Fruit fly (Drosophila melanogaster) whole organism, prepupa: ENCODE measurements around the gene Bub1.

Experiments used
- CG10631 ChIP-seq: fragments of 200-800 bp; sonication (Bioruptor generic); optimal IDR thresholded peaks from 2 replicates; lab custom pipeline; 2016; ENCODE audit warnings: missing biosample characterization, missing genetic modification characterization
- CG10669 ChIP-seq: fragments of 200-800 bp; sonication (Bioruptor generic); optimal IDR thresholded peaks from 3 replicates; lab custom pipeline; 2018; ENCODE audit warnings: missing biosample characterization, mild to moderate bottlenecking, missing genetic modification characterization, moderate library complexity
- CG11294 ChIP-seq: fragments of 200-800 bp; sonication (Bioruptor generic); IDR thresholded peaks from 2 replicates; pipeline ENCODE4 v1.3.6; 2022; ENCODE audit warnings: missing biosample characterization, missing genetic modification characterization
- CG11762 ChIP-seq: fragments of 200-800 bp; sonication (Bioruptor generic); optimal IDR thresholded peaks from 3 replicates; lab custom pipeline; 2016; ENCODE audit warnings: missing biosample characterization, missing genetic modification characterization; ENCODE audit not compliant: insufficient read depth
- CG11902 ChIP-seq: fragments of 200-800 bp; sonication (Bioruptor generic); optimal IDR thresholded peaks from 3 replicates; lab custom pipeline; 2016; ENCODE audit warnings: missing biosample characterization, missing genetic modification characterization
- CG15336 ChIP-seq: fragments of 200-800 bp; sonication (Bioruptor generic); IDR thresholded peaks from 2 replicates; pipeline ENCODE4 v1.3.6; 2022; ENCODE audit warnings: missing biosample characterization, missing genetic modification characterization
- CG1621 ChIP-seq: fragments of 200-800 bp; sonication (Bioruptor generic); optimal IDR thresholded peaks from 3 replicates; lab custom pipeline; 2018; ENCODE audit warnings: missing biosample characterization, mild to moderate bottlenecking, missing genetic modification characterization
- CG16779 ChIP-seq: fragments of 200-800 bp; sonication (Bioruptor generic); optimal IDR thresholded peaks from 3 replicates; lab custom pipeline; 2017; ENCODE audit warnings: missing biosample characterization, mild to moderate bottlenecking, missing genetic modification characterization
- CG3032 ChIP-seq: fragments of 200-800 bp; optimal IDR thresholded peaks from 2 replicates; lab custom pipeline; 2019; ENCODE audit warnings: missing biosample characterization, mild to moderate bottlenecking, missing genetic modification characterization, moderate library complexity
- CG34406 ChIP-seq: fragments of 200-800 bp; sonication (Bioruptor generic); optimal IDR thresholded peaks from 3 replicates; lab custom pipeline; 2016; ENCODE audit warnings: missing biosample characterization, missing genetic modification characterization
- CG3919 ChIP-seq: fragments of 200-800 bp; sonication (Bioruptor generic); optimal IDR thresholded peaks from 3 replicates; lab custom pipeline; 2016; ENCODE audit warnings: missing biosample characterization, missing genetic modification characterization
- CG6163 ChIP-seq: fragments of 200-800 bp; sonication (Bioruptor generic); IDR thresholded peaks from 3 replicates; pipeline ENCODE4 v1.3.6; 2022; ENCODE audit warnings: missing biosample characterization, missing genetic modification characterization
- CG6276 ChIP-seq: fragments of 200-800 bp; sonication (Bioruptor generic); optimal IDR thresholded peaks from 2 replicates; lab custom pipeline; 2017; ENCODE audit warnings: missing biosample characterization, mild to moderate bottlenecking, missing genetic modification characterization
- CG6792 ChIP-seq: fragments of 200-800 bp; sonication (Bioruptor generic); optimal IDR thresholded peaks from 3 replicates; lab custom pipeline; 2016; ENCODE audit warnings: missing biosample characterization, missing genetic modification characterization
- CG6854 ChIP-seq: fragments of 200-800 bp; sonication (Bioruptor generic); optimal IDR thresholded peaks from 2 replicates; lab custom pipeline; 2017; ENCODE audit warnings: missing biosample characterization, mild to moderate bottlenecking, missing genetic modification characterization
- CG7368 ChIP-seq: fragments of 200-800 bp; sonication (Bioruptor generic); optimal IDR thresholded peaks from 3 replicates; lab custom pipeline; 2016; ENCODE audit warnings: missing biosample characterization, missing genetic modification characterization
- CG8319 ChIP-seq: fragments of 200-800 bp; sonication (Bioruptor generic); optimal IDR thresholded peaks from 3 replicates; lab custom pipeline; 2016; ENCODE audit warnings: missing biosample characterization, missing genetic modification characterization
- CG8632 ChIP-seq: fragments of 200-800 bp; sonication (Bioruptor generic); optimal IDR thresholded peaks from 3 replicates; lab custom pipeline; 2016; ENCODE audit warnings: missing biosample characterization, missing genetic modification characterization
- CG9139 ChIP-seq: fragments of 200-800 bp; sonication (Bioruptor generic); optimal IDR thresholded peaks from 3 replicates; lab custom pipeline; 2017; ENCODE audit warnings: missing biosample characterization, mild to moderate bottlenecking, missing genetic modification characterization
- Eip75B ChIP-seq: fragments of 200-800 bp; sonication (Bioruptor generic); optimal IDR thresholded peaks from 3 replicates; lab custom pipeline; 2016; ENCODE audit warnings: missing biosample characterization, missing genetic modification characterization
- Eip78C ChIP-seq: fragments of 200-800 bp; sonication (Bioruptor generic); peaks from one replicate; lab custom pipeline; 2016; ENCODE audit warnings: missing biosample characterization, missing genetic modification characterization
- Eip93F ChIP-seq: fragments of 200-800 bp; sonication (Bioruptor generic); optimal IDR thresholded peaks from 2 replicates; lab custom pipeline; 2016; ENCODE audit warnings: missing biosample characterization, mild to moderate bottlenecking, missing genetic modification characterization
- Ets21C ChIP-seq: fragments of 200-800 bp; sonication (Bioruptor generic); optimal IDR thresholded peaks from 3 replicates; lab custom pipeline; 2016; ENCODE audit warnings: missing biosample characterization, missing genetic modification characterization
- Ets96B ChIP-seq: fragments of 200-800 bp; optimal IDR thresholded peaks from 2 replicates; lab custom pipeline; 2019; ENCODE audit warnings: missing biosample characterization, mild to moderate bottlenecking, missing genetic modification characterization, moderate library complexity
- Gug ChIP-seq: fragments of 200-800 bp; sonication (Bioruptor generic); IDR thresholded peaks from 2 replicates; pipeline ENCODE4 v1.3.6; 2022; ENCODE audit warnings: missing biosample characterization, missing genetic modification characterization
- Hr38 ChIP-seq: sonication (Bioruptor generic); optimal IDR thresholded peaks from 2 replicates; lab custom pipeline; 2016; ENCODE audit warnings: missing biosample characterization, missing genetic modification characterization
- Hr39 ChIP-seq: fragments of 200-800 bp; sonication (Bioruptor generic); optimal IDR thresholded peaks from 2 replicates; lab custom pipeline; 2016; ENCODE audit warnings: missing biosample characterization, missing genetic modification characterization
- Hr4 ChIP-seq: fragments of 200-800 bp; sonication (Bioruptor generic); optimal IDR thresholded peaks from 3 replicates; lab custom pipeline; 2016; ENCODE audit warnings: missing biosample characterization, missing genetic modification characterization
- Lpt ChIP-seq: fragments of 200-800 bp; sonication (Bioruptor generic); optimal IDR thresholded peaks from 3 replicates; lab custom pipeline; 2016; ENCODE audit warnings: missing biosample characterization, missing genetic modification characterization
- Met ChIP-seq: fragments of 200-800 bp; sonication (Bioruptor generic); optimal IDR thresholded peaks from 3 replicates; lab custom pipeline; 2016; ENCODE audit warnings: missing biosample characterization, missing genetic modification characterization
- OdsH ChIP-seq: fragments of 200-800 bp; sonication (Bioruptor generic); optimal IDR thresholded peaks from 3 replicates; lab custom pipeline; 2016; ENCODE audit warnings: missing biosample characterization, missing genetic modification characterization
- Sox102F ChIP-seq: fragments of 200-800 bp; sonication (Bioruptor generic); optimal IDR thresholded peaks from 2 replicates; lab custom pipeline; 2016; ENCODE audit warnings: missing biosample characterization, mild to moderate bottlenecking, missing genetic modification characterization
- Sox14 ChIP-seq: fragments of 200-800 bp; sonication (Bioruptor generic); optimal IDR thresholded peaks from 3 replicates; lab custom pipeline; 2016; ENCODE audit warnings: missing biosample characterization, missing genetic modification characterization
- achi ChIP-seq: fragments of 200-800 bp; sonication (Bioruptor generic); optimal IDR thresholded peaks from 3 replicates; lab custom pipeline; 2016; ENCODE audit warnings: missing biosample characterization, missing genetic modification characterization
- acj6 ChIP-seq: fragments of 200-800 bp; sonication (Bioruptor generic); optimal IDR thresholded peaks from 3 replicates; lab custom pipeline; 2016; ENCODE audit warnings: missing biosample characterization, missing genetic modification characterization
- cyc ChIP-seq: fragments of 200-800 bp; sonication (Bioruptor generic); optimal IDR thresholded peaks from 3 replicates; lab custom pipeline; 2016; ENCODE audit warnings: missing biosample characterization, missing genetic modification characterization
- dsx ChIP-seq: fragments of 200-800 bp; optimal IDR thresholded peaks from 3 replicates; lab custom pipeline; 2019; ENCODE audit warnings: missing biosample characterization, mild to moderate bottlenecking, missing genetic modification characterization, moderate library complexity; ENCODE audit not compliant: poor library complexity, severe bottlenecking
- eg ChIP-seq: fragments of 200-800 bp; sonication (Bioruptor generic); IDR thresholded peaks from 3 replicates; pipeline ENCODE4 v1.3.6; 2022; ENCODE audit warnings: missing biosample characterization, missing genetic modification characterization
- esn ChIP-seq: fragments of 200-800 bp; sonication (Bioruptor generic); optimal IDR thresholded peaks from 2 replicates; lab custom pipeline; 2016; ENCODE audit warnings: missing biosample characterization, mild to moderate bottlenecking, missing genetic modification characterization, moderate library complexity
- fd59A ChIP-seq: fragments of 200-800 bp; sonication (Bioruptor generic); optimal IDR thresholded peaks from 2 replicates; lab custom pipeline; 2017; ENCODE audit warnings: missing biosample characterization, mild to moderate bottlenecking, missing genetic modification characterization, missing genetic modification reagents
- fd85E ChIP-seq: fragments of 200-800 bp; sonication (Bioruptor generic); optimal IDR thresholded peaks from 3 replicates; lab custom pipeline; 2016; ENCODE audit warnings: missing biosample characterization, missing genetic modification characterization
- net ChIP-seq: fragments of 200-800 bp; sonication (Bioruptor generic); optimal IDR thresholded peaks from 3 replicates; lab custom pipeline; 2016; ENCODE audit warnings: missing biosample characterization, missing genetic modification characterization
- pdm3 ChIP-seq: fragments of 200-800 bp; sonication (Bioruptor generic); optimal IDR thresholded peaks from 3 replicates; lab custom pipeline; 2016; ENCODE audit warnings: missing biosample characterization, missing genetic modification characterization
- salr ChIP-seq, 2 experiments: fragments of 200-800 bp; sonication (Bioruptor generic); optimal IDR thresholded peaks; 3 replicates each; lab custom pipeline; 2016 to 2018; ENCODE audit warnings: missing biosample characterization in 2 of 2, missing genetic modification characterization in 2 of 2, mild to moderate bottlenecking in 1 of 2
- ss ChIP-seq, 2 experiments: fragments of 200-800 bp; sonication (Bioruptor generic); optimal IDR thresholded peaks; 2 replicates in 1 of 2; 3 replicates in 1 of 2; lab custom pipeline; 2017 to 2018; ENCODE audit warnings: mild to moderate bottlenecking in 2 of 2, missing biosample characterization in 2 of 2, missing genetic modification characterization in 2 of 2, moderate library complexity in 1 of 2
- svp ChIP-seq: fragments of 200-800 bp; sonication (Bioruptor generic); peaks from one replicate; lab custom pipeline; 2016; ENCODE audit warnings: missing biosample characterization, missing genetic modification characterization
- topi ChIP-seq: fragments of 200-800 bp; sonication (Bioruptor generic); optimal IDR thresholded peaks from 3 replicates; lab custom pipeline; 2016; ENCODE audit warnings: missing biosample characterization, missing genetic modification characterization

Gene Bub1

dm6 chr2L:5305240-5305875 is 26.7 kb downstream of the Bub1 start (continued):
- TF ChIP-seq CG16779 (tag; lab: Kevin White, UChicago) (peak; percentile 52), achi (GFP tag; lab: Kevin White, UChicago) (no peak), Ets21C (no peak), Eip93F (peak; percentile 83), CG6276 (GFP tag; lab: Kevin White, UChicago) (no peak), CG6854 (peak; percentile 83), CG15336 (GFP tag; lab: Robert Waterston, UW) (peak; percentile 24; the same call in 1 of the 2 replicates), ss (GFP tag; optimal IDR thresholded peaks at IDR 0.05; lab: Kevin White, UChicago) (peak; percentile 47 to 75), Eip75B (GFP tag; lab: Kevin White, UChicago) (peak; percentile 72), CG8319 (GFP tag; lab: Kevin White, UChicago) (no peak)

DNA sequence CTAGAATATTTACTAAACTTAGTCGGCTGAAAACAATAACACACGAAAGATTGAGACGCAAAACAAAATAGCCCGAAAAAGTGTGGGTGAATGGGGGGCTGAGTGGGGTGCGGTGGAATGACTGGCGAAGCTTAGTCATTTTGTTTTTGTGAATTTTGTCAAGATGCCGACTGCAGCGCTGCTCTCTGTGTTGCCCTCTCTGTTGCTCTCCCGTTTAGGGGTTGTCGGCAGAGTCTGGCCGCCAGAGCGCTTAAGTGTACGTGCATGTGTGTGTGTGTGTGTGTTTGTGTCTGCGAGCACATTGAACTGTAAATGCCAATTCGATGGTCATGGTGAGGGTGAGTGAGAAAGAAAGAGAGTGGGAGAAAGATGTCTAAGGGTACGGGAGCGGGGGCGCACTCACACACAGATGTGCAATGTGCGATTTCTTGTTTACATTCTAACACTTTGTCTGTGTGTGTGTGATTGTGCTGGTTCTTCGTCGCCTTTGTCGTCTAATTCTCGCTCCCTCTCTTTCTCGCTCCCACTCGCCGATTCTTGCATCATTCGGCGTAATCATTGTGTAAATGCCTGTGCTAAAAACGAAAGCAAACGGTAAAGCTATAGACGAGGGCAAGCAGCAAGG is 27.8 kb downstream of the Bub1 start:
- TF ChIP-seq Lpt (GFP tag; lab: Kevin White, UChicago) = peak; percentile 24
- 0 out of 3 replicates have a peak, but pooled peaks have one; percentile 59 for TF ChIP-seq CG6163 (GFP tag; lab: Robert Waterston, UW)
- no peak for TF ChIP-seq pdm3 (GFP tag; lab: Kevin White, UChicago)
- TF ChIP-seq Met = no peak
- TF ChIP-seq CG3032 (tag; lab: Kevin White, UChicago) = no peak
- TF ChIP-seq CG8632 (GFP tag; lab: Kevin White, UChicago) = no peak
- no peak for TF ChIP-seq Hr38 (GFP tag; lab: Kevin White, UChicago)
- peak; percentile 73 for TF ChIP-seq Eip78C (GFP tag; lab: Kevin White, UChicago)
- TF ChIP-seq achi (GFP tag; lab: Kevin White, UChicago) = no peak
- peak; percentile 11 for TF ChIP-seq Eip75B (GFP tag; lab: Kevin White, UChicago)
- TF ChIP-seq Sox14 (GFP tag; lab: Kevin White, UChicago) = peak; percentile 79
- no peak for TF ChIP-seq acj6 (GFP tag; lab: Kevin White, UChicago)
- TF ChIP-seq Ets96B (tag; lab: Kevin White, UChicago) = no peak
- TF ChIP-seq Sox102F = no peak
- no peak for TF ChIP-seq CG10669
- TF ChIP-seq CG7368 (GFP tag; lab: Kevin White, UChicago) = peak; percentile 21
- no peak for TF ChIP-seq fd59A (GFP tag; lab: Kevin White, UChicago)
- TF ChIP-seq esn (GFP tag; lab: Kevin White, UChicago) = no peak
- no peak for TF ChIP-seq CG8319 (GFP tag; lab: Kevin White, UChicago)
- TF ChIP-seq CG16779 (tag; lab: Kevin White, UChicago) = peak; percentile 30
- no peak for TF ChIP-seq salr (GFP tag; optimal IDR thresholded peaks at IDR 0.05; lab: Kevin White, UChicago)
- TF ChIP-seq CG11902 = no peak
- TF ChIP-seq fd85E (GFP tag; lab: Kevin White, UChicago) = no peak
- no peak for TF ChIP-seq Hr4
- no peak for TF ChIP-seq CG6792 (GFP tag; lab: Kevin White, UChicago)
- TF ChIP-seq Gug (GFP tag; lab: Robert Waterston, UW) = no peak
- no peak for TF ChIP-seq OdsH (GFP tag; lab: Kevin White, UChicago)
- no peak for TF ChIP-seq CG9139 (GFP tag; lab: Kevin White, UChicago)
- TF ChIP-seq CG3919 (GFP tag; lab: Kevin White, UChicago) = peak; percentile 32
- TF ChIP-seq CG11294 (GFP tag; lab: Robert Waterston, UW) = no peak
- no peak for TF ChIP-seq CG11762 (GFP tag; lab: Kevin White, UChicago)
- no peak for TF ChIP-seq CG10631 (GFP tag; lab: Kevin White, UChicago)
- peak; percentile 83 for TF ChIP-seq svp
- peak; percentile 14 for TF ChIP-seq CG6276 (GFP tag; lab: Kevin White, UChicago)
- TF ChIP-seq CG15336 (GFP tag; lab: Robert Waterston, UW) = no peak
- no peak for TF ChIP-seq CG34406
- TF ChIP-seq dsx = peak; percentile 60
- TF ChIP-seq topi (GFP tag; lab: Kevin White, UChicago) = peak; percentile 10
- peak; percentile 34 for TF ChIP-seq net (GFP tag; lab: Kevin White, UChicago)
- TF ChIP-seq cyc (GFP tag; lab: Kevin White, UChicago) = no peak
- peak; percentile 59; the same call in 1 of the 3 replicates for TF ChIP-seq eg (GFP tag; lab: Robert Waterston, UW)
- TF ChIP-seq CG6854 = peak; percentile 60
- peak; percentile 49 for TF ChIP-seq Eip93F
- no peak for TF ChIP-seq CG1621 (tag; lab: Kevin White, UChicago)
- TF ChIP-seq Ets21C = no peak
- TF ChIP-seq Hr39 = no peak
